Worm (Caenorhabditis elegans) whole organism, L4 larva: Measurements from ENCODE around the gene Y10G11A.1.

Source experiments
- F44E2.7 ChIP-seq: fragments of 200-800 bp; sonication (Bioruptor generic); IDR thresholded peaks from 2 replicates; pipeline ENCODE4 v2.1.2; 2022; ENCODE audit warnings: missing genetic modification characterization, missing compliant biosample characterization
- egl-27 ChIP-seq: sonication (generic microtip); optimal IDR thresholded peaks from 3 replicates; lab custom pipeline; 2017; ENCODE audit warnings: missing biosample characterization, missing genetic modification reagents, missing genetic modification characterization
- hlh-30 ChIP-seq: sonication (generic microtip); optimal IDR thresholded peaks from 2 replicates; lab custom pipeline; 2017; ENCODE audit warnings: antibody characterized with exemption, mild to moderate bottlenecking, missing genetic modification characterization, missing compliant biosample characterization; ENCODE audit not compliant: insufficient read depth
- jun-1 ChIP-seq: fragments of 150-350 bp; optimal IDR thresholded peaks from 2 replicates; lab custom pipeline; 2014; ENCODE audit warnings: missing biosample characterization, missing genetic modification reagents, missing genetic modification characterization
- lin-1 ChIP-seq: fragments of 200-800 bp; sonication (Bioruptor generic); IDR thresholded peaks from 2 replicates; pipeline ENCODE4 v1.3.6; 2022; ENCODE audit warnings: missing genetic modification reagents, missing genetic modification characterization, missing compliant biosample characterization
- mdl-1 ChIP-seq, 2 experiments: fragments of 150-350 bp in 1 of 2; sonication (generic microtip) in 1 of 2; optimal IDR thresholded peaks; 2 replicates each; lab custom pipeline; 2014 to 2017; ENCODE audit warnings: missing biosample characterization in 2 of 2, missing genetic modification characterization in 2 of 2
- skn-1 ChIP-seq: fragments of 150-350 bp; optimal IDR thresholded peaks from 2 replicates; lab custom pipeline; 2014; ENCODE audit warnings: missing biosample characterization, missing genetic modification characterization

Y10G11A.1 gene

ce11 chrIV:16477169-16477568 lies 52.7 kb downstream of the Y10G11A.1 start, which contains the start of gene Y51H4A.1:
Gene Y51H4A.1, minus strand, starts transcription at chrIV:16477295.
- TF ChIP-seq hlh-30 (no peak), lin-1 (no peak), F44E2.7 (GFP tag; lab: Robert Waterston, UW) (no peak), egl-27 (tag; lab: Kevin White, UChicago) (no peak), jun-1 (tag; lab: Kevin White, UChicago) (no peak), mdl-1 (tag; optimal IDR thresholded peaks at IDR 0.05; lab: Kevin White, UChicago) (no peak), skn-1 (no peak)
- TF ChIP-seq, all 104 proteins: peak for 0
